Worm (Caenorhabditis elegans): ENCODE data around the gene sec-61.G.

The sec-61.G gene

ce11 chrV:10876512-10876911 lies 20.4 kb downstream of the sec-61.G start:
- no peak for TF ChIP-seq mbf-1 (tag; optimal IDR thresholded peaks at IDR 0.05)
- TF ChIP-seq crh-2 (tag; optimal IDR thresholded peaks at IDR 0.05): peak; percentile 17
- no peak for TF ChIP-seq lin-11 (tag; optimal IDR thresholded peaks at IDR 0.05)
- no peak for TF ChIP-seq nhr-11 (tag; optimal IDR thresholded peaks at IDR 0.05)
- no peak for TF ChIP-seq ceh-82 (tag; optimal IDR thresholded peaks at IDR 0.05)
- TF ChIP-seq ZK546.5 (tag; optimal IDR thresholded peaks at IDR 0.05): no peak
- peak in 1 of 2 experiments; percentile 11 for TF ChIP-seq lsy-2 (tag; optimal IDR thresholded peaks at IDR 0.05)
- TF ChIP-seq sma-3 (GFP tag; optimal IDR thresholded peaks at IDR 0.05): no peak
- TF ChIP-seq alr-1 (tag; optimal IDR thresholded peaks at IDR 0.05): no peak
- TF ChIP-seq ama-1 (optimal IDR thresholded peaks at IDR 0.05): no peak
- peak; percentile 7 for TF ChIP-seq lin-13 (GFP tag; optimal IDR thresholded peaks at IDR 0.05)
- no peak for TF ChIP-seq dmd-4 (tag; optimal IDR thresholded peaks at IDR 0.05)
- no peak for TF ChIP-seq nhr-6 (tag; optimal IDR thresholded peaks at IDR 0.05)
- peak; percentile 32 for TF ChIP-seq C34F6.9 (tag; optimal IDR thresholded peaks at IDR 0.05)
- TF ChIP-seq nhr-23 (tag; optimal IDR thresholded peaks at IDR 0.05): no peak
- TF ChIP-seq Y55F3AM.14 (GFP tag; optimal IDR thresholded peaks at IDR 0.05): no peak
- TF ChIP-seq sma-9 (GFP tag; optimal IDR thresholded peaks at IDR 0.05): peak; percentile 60
- TF ChIP-seq sma-9 (tag; optimal IDR thresholded peaks at IDR 0.05): no peak
- TF ChIP-seq mab-5 (tag; optimal IDR thresholded peaks at IDR 0.05): no peak

- TF ChIP-seq sma-9 (GFP tag; optimal IDR thresholded peaks at IDR 0.05) (peak; percentile 52), sma-9 (tag; optimal IDR thresholded peaks at IDR 0.05) (no peak), egl-27 (tag; optimal IDR thresholded peaks at IDR 0.05) (no peak), unc-55 (GFP tag; optimal IDR thresholded peaks at IDR 0.05) (no peak), unc-62 (GFP tag; optimal IDR thresholded peaks at IDR 0.05) (no peak), lsy-2 (tag; optimal IDR thresholded peaks at IDR 0.05) (peak in 1 of 2 experiments; percentile 7), aly-2 (tag; optimal IDR thresholded peaks at IDR 0.05) (no peak), mdl-1 (tag; optimal IDR thresholded peaks at IDR 0.05) (peak in 1 of 2 experiments; percentile 51), F13H6.1 (tag; optimal IDR thresholded peaks at IDR 0.05) (peak; percentile 15), elt-3 (tag; optimal IDR thresholded peaks at IDR 0.05) (no peak), zag-1 (tag; optimal IDR thresholded peaks at IDR 0.05) (peak; percentile 10), lin-11 (tag; optimal IDR thresholded peaks at IDR 0.05) (no peak), sem-4 (tag; optimal IDR thresholded peaks at IDR 0.05) (peak; percentile 44), gmeb-1 (tag; optimal IDR thresholded peaks at IDR 0.05) (no peak)
Measured at ce11 chrV:10874938-10875599, 21.9 kb downstream of the sec-61.G start.

DNA sequence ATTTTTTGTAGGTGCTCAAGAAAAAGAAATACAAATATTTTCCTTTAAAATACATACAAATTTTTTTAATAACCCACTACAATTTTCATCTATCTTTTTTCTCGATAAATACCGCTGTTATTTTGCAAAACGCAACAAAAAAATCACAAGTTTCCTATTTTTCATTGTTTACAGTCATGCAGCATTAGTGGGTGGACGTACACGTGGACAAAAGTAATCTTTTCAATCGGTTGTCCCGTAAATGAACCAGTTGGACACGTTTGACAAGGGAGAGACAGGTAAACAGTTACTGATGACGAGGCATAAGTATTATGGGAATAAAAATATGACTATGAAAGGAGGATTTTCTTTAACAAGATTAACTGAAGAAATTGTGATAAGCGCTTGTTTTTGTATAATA lies 23.8 kb downstream of the sec-61.G start:
- TF ChIP-seq Y55F3AM.14 (GFP tag; optimal IDR thresholded peaks at IDR 0.05): no peak
- peak; percentile 20 for TF ChIP-seq nhr-129 (tag; optimal IDR thresholded peaks at IDR 0.05)

- peak; percentile 93 for TF ChIP-seq nhr-129 (tag; optimal IDR thresholded peaks at IDR 0.05)
- TF ChIP-seq crh-2 (tag; optimal IDR thresholded peaks at IDR 0.05): peak; percentile 92
- peak; percentile 66 for TF ChIP-seq lin-13 (GFP tag; optimal IDR thresholded peaks at IDR 0.05)
- no peak for TF ChIP-seq nhr-237 (tag; optimal IDR thresholded peaks at IDR 0.05)
- peak; percentile 50 for TF ChIP-seq snpc-4 (tag; optimal IDR thresholded peaks at IDR 0.05)
- TF ChIP-seq gmeb-1 (tag; optimal IDR thresholded peaks at IDR 0.05): peak; percentile 57
- peak; percentile 46 for TF ChIP-seq nhr-11 (tag; optimal IDR thresholded peaks at IDR 0.05)
- TF ChIP-seq F13H6.1 (tag; optimal IDR thresholded peaks at IDR 0.05): peak; percentile 95
- peak; percentile 88 for TF ChIP-seq zag-1 (tag; optimal IDR thresholded peaks at IDR 0.05)
- TF ChIP-seq C34F6.9 (tag; optimal IDR thresholded peaks at IDR 0.05): peak; percentile 86
- TF ChIP-seq R02D3.7 (tag; optimal IDR thresholded peaks at IDR 0.05): no peak
- peak; percentile 86 for TF ChIP-seq sem-4 (tag; optimal IDR thresholded peaks at IDR 0.05)
- TF ChIP-seq unc-39 (tag; optimal IDR thresholded peaks at IDR 0.05): no peak
- TF ChIP-seq lin-11 (tag; optimal IDR thresholded peaks at IDR 0.05): peak; percentile 61
- TF ChIP-seq mdl-1 (tag; optimal IDR thresholded peaks at IDR 0.05): peak; percentile 91 to 96
- peak; percentile 99 for TF ChIP-seq Y55F3AM.14 (GFP tag; optimal IDR thresholded peaks at IDR 0.05)
- TF ChIP-seq unc-55 (GFP tag; optimal IDR thresholded peaks at IDR 0.05): peak; percentile 83
- TF ChIP-seq mab-5 (tag; optimal IDR thresholded peaks at IDR 0.05): peak; percentile 12
- TF ChIP-seq sma-3 (GFP tag; optimal IDR thresholded peaks at IDR 0.05): peak; percentile 48
- no peak for TF ChIP-seq ama-1 (optimal IDR thresholded peaks at IDR 0.05)
- no peak for TF ChIP-seq alr-1 (tag; optimal IDR thresholded peaks at IDR 0.05)
- no peak for TF ChIP-seq nhr-10 (tag; optimal IDR thresholded peaks at IDR 0.05)
- TF ChIP-seq lsy-2 (tag; optimal IDR thresholded peaks at IDR 0.05): peak; percentile 56 to 83
- TF ChIP-seq egl-27 (tag; optimal IDR thresholded peaks at IDR 0.05): peak; percentile 92
- peak; percentile 86 for TF ChIP-seq fos-1 (tag; optimal IDR thresholded peaks at IDR 0.05)
- TF ChIP-seq nhr-25 (tag; optimal IDR thresholded peaks at IDR 0.05): peak; percentile 50
- peak; percentile 76 for TF ChIP-seq blmp-1 (tag; optimal IDR thresholded peaks at IDR 0.05; ENCODE audit: insufficient read depth)
- TF ChIP-seq sma-9 (GFP tag; optimal IDR thresholded peaks at IDR 0.05): peak; percentile 89
- TF ChIP-seq sma-9 (tag; optimal IDR thresholded peaks at IDR 0.05): no peak
- TF ChIP-seq nhr-6 (tag; optimal IDR thresholded peaks at IDR 0.05): peak; percentile 68
- peak; percentile 50 for TF ChIP-seq ztf-4 (tag; optimal IDR thresholded peaks at IDR 0.05)
- peak; percentile 83 for TF ChIP-seq nhr-21 (tag; optimal IDR thresholded peaks at IDR 0.05)
- no peak for TF ChIP-seq skn-1 (tag; optimal IDR thresholded peaks at IDR 0.05)
Measured at ce11 chrV:10871457-10871861, 25.5 kb downstream of the sec-61.G start.
